Worm (Caenorhabditis elegans): ENCODE results near the gene Y17D7B.2.

- TF ChIP-seq pat-9 (tag; optimal IDR thresholded peaks at IDR 0.05) = no peak
- no peak for TF ChIP-seq ceh-34 (tag; optimal IDR thresholded peaks at IDR 0.05)
- TF ChIP-seq mec-3 (tag; optimal IDR thresholded peaks at IDR 0.05; ENCODE audit: borderline replicate concordance) = no peak
- no peak for TF ChIP-seq tbx-7 (tag; optimal IDR thresholded peaks at IDR 0.05)
- TF ChIP-seq unc-86 (tag; optimal IDR thresholded peaks at IDR 0.05) = no peak
- TF ChIP-seq pros-1 (tag; optimal IDR thresholded peaks at IDR 0.05) = no peak
- no peak for TF ChIP-seq tbx-2 (tag; optimal IDR thresholded peaks at IDR 0.05)
- TF ChIP-seq ceh-30 (tag; optimal IDR thresholded peaks at IDR 0.05) = no peak
- no peak for TF ChIP-seq elt-2 (tag; optimal IDR thresholded peaks at IDR 0.05)
- no peak for TF ChIP-seq ama-1 (optimal IDR thresholded peaks at IDR 0.05)
Measured at ce11 chrV:18821569-18821968, 34.0 kb downstream of the Y17D7B.2 start.

Data from whole organism, late embryonic.